In the genomic region with DNA sequence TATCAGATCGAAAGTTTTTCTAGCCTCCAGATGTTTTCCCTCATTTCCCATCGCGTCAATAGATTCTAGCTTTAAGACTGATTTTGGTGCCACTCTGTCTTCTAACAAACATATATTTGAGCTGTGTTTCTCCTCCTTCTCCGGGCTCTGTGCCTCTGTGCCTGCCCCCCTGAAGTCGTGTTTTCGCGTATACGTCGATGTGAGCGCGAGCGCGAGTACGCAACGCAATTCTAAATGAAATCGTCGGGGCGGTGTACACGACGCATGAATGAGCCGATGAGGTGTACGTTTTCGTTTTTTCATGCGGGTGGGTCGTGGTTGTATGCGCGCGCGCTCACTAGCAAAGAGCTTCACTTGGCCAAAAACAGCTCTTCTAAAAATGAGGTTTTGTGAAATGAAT, we compare ENCODE assay signal across 4 worm cellular contexts.
TF ChIP-seq lines count a peak whose summit lies in the region.

No protein-coding gene starts in this region.

TF ChIP-seq in whole organism, L1 larva, 84 proteins besides CTCF, POLR2A, EP300 and RAD21:
- TF ChIP-seq fkh-10 (GFP tag; optimal IDR thresholded peaks at IDR 0.05; lab: Kevin White, UChicago) = no peak
- TF ChIP-seq mab-9 (GFP tag; IDR thresholded peaks at IDR 0.05; lab: Robert Waterston, UW) = no peak
- TF ChIP-seq mep-1 (tag; optimal IDR thresholded peaks at IDR 0.05; lab: Kevin White, UChicago) = no peak
- TF ChIP-seq nhr-20 (tag; optimal IDR thresholded peaks at IDR 0.05; lab: Kevin White, UChicago) = no peak
- peak; percentile 21 for TF ChIP-seq lin-14 (GFP tag; optimal IDR thresholded peaks at IDR 0.05; lab: Kevin White, UChicago)
- TF ChIP-seq F16B12.6 (tag; optimal IDR thresholded peaks at IDR 0.05; lab: Kevin White, UChicago) = no peak
- TF ChIP-seq fkh-8 (tag; optimal IDR thresholded peaks at IDR 0.05; lab: Kevin White, UChicago) = peak; percentile 33

TF ChIP-seq in whole organism, L4 larva, 104 proteins besides CTCF, POLR2A, EP300 and RAD21:
- TF ChIP-seq egl-43 (GFP tag; IDR thresholded peaks at IDR 0.05; lab: Robert Waterston, UW) (peak; percentile 56; the same call in 1 of the 2 replicates), nhr-42 (GFP tag; IDR thresholded peaks at IDR 0.05; lab: Robert Waterston, UW) (no peak), D1046.2 (GFP tag; IDR thresholded peaks at IDR 0.05; lab: Robert Waterston, UW) (0 out of 2 replicates have a peak, but pooled peaks have one; percentile 67), F44E2.7 (GFP tag; IDR thresholded peaks at IDR 0.05; lab: Robert Waterston, UW) (0 out of 2 replicates have a peak, but pooled peaks have one; percentile 43)

TF ChIP-seq in whole organism, late embryonic, 69 proteins besides CTCF, POLR2A, EP300 and RAD21:
- TF ChIP-seq ceh-48 (tag; optimal IDR thresholded peaks at IDR 0.05; lab: Kevin White, UChicago) (no peak), pag-3 (tag; optimal IDR thresholded peaks at IDR 0.05; lab: Kevin White, UChicago; ENCODE audit: borderline replicate concordance) (no peak), rnt-1 (tag; optimal IDR thresholded peaks at IDR 0.05; lab: Kevin White, UChicago) (no peak), ref-2 (tag; optimal IDR thresholded peaks at IDR 0.05; lab: Kevin White, UChicago) (no peak), unc-42 (tag; optimal IDR thresholded peaks at IDR 0.05; lab: Kevin White, UChicago) (peak; percentile 4), hlh-6 (tag; optimal IDR thresholded peaks at IDR 0.05; lab: Kevin White, UChicago) (no peak), pros-1 (tag; optimal IDR thresholded peaks at IDR 0.05; lab: Kevin White, UChicago) (no peak)

TF ChIP-seq in whole organism, young adult, 124 proteins besides CTCF, POLR2A, EP300 and RAD21:
- no peak for TF ChIP-seq Y67H2A.10 (GFP tag; conservative IDR thresholded peaks at IDR 0.05; lab: Robert Waterston, UW)
- no peak for TF ChIP-seq mel-28 (tag; optimal IDR thresholded peaks at IDR 0.05; lab: Kevin White, UChicago; ENCODE audit: borderline replicate concordance)
- TF ChIP-seq tbp1 (GFP tag; optimal IDR thresholded peaks at IDR 0.05; lab: Kevin White, UChicago) = no peak
- TF ChIP-seq bed-1 (GFP tag; IDR thresholded peaks at IDR 0.05; lab: Robert Waterston, UW) = no peak
- no peak for TF ChIP-seq somi-1 (GFP tag; optimal IDR thresholded peaks at IDR 0.05; lab: Kevin White, UChicago)
- 0 out of 2 replicates have a peak, but pooled peaks have one; percentile 19 for TF ChIP-seq madf-3 (GFP tag; IDR thresholded peaks at IDR 0.05; lab: Robert Waterston, UW)
- TF ChIP-seq zfh-2 (GFP tag; conservative IDR thresholded peaks at IDR 0.05; lab: Robert Waterston, UW) = peak; percentile 36; the same call in 1 of the 2 replicates
- no peak for TF ChIP-seq hmg-20 (GFP tag; IDR thresholded peaks at IDR 0.05; lab: Robert Waterston, UW)
